Fruit fly (Drosophila melanogaster): ENCODE measurements around the gene Cpr100A.

DNA sequence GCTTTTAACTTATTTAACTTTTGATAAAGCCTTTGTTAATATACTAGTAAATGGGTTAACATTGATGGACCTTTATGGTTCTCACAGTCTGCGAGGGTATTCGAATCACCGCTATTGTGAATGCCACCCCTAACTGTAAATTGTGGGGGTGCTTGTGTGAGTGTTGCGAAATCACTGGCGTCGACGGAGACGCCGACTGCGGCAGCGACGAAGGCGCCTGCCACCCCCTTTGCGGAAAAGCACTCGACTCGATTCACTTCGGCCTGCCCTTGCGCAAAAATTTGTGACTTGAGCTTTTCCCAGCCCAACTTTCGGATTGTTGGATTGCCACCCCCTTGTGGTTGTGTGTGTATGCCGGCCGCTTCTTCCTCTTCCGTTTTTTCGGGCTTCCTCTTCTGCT, 12.7 kb downstream of the Cpr100A start:
- TF ChIP-seq CG4854 (GFP tag; optimal IDR thresholded peaks at IDR 0.05) = no peak
- no peak for TF ChIP-seq CkIIα-i1 (GFP tag; IDR thresholded peaks at IDR 0.05)
- no peak for TF ChIP-seq ken (GFP tag; IDR thresholded peaks at IDR 0.05)
- no peak for TF ChIP-seq Fer1 (GFP tag; optimal IDR thresholded peaks at IDR 0.05)
- TF ChIP-seq pb (GFP tag; optimal IDR thresholded peaks at IDR 0.05) = no peak
- TF ChIP-seq onecut (GFP tag; IDR thresholded peaks at IDR 0.05) = no peak
- TF ChIP-seq CG33213 (GFP tag; optimal IDR thresholded peaks at IDR 0.05) = no peak
- no peak for TF ChIP-seq Bdp1 (GFP tag; optimal IDR thresholded peaks at IDR 0.05)
- no peak for TF ChIP-seq CG8944 (GFP tag; optimal IDR thresholded peaks at IDR 0.05)
- no peak for TF ChIP-seq p53 (GFP tag; optimal IDR thresholded peaks at IDR 0.05)
